Fruit fly (Drosophila melanogaster) S2 (cell line): ENCODE results near the gene Osi18.

Experiments used
- CG8478 ChIP-seq: fragments of >200 bp; optimal IDR thresholded peaks from 2 replicates; lab custom pipeline; 2018
- CTCF ChIP-seq, 2 experiments: fragments of >200 bp; optimal IDR thresholded peaks; 2 replicates each; lab custom pipeline; 2018

- no peak for TF ChIP-seq CG8478 (lab: Kevin White, UChicago)
- TF ChIP-seq CTCF (optimal IDR thresholded peaks at IDR 0.05; lab: Kevin White, UChicago) = no peak
Observed at dm6 chr3R:6348943-6349342, 18.9 kb downstream of the Osi18 start, which contains the start of gene Hr83.
